Worm (Caenorhabditis elegans): ENCODE data around the gene gtf-2H2C.

Gene gtf-2H2C

ce11 chrIII:10097981-10098380 lies 7.4 kb upstream of the gtf-2H2C start, which contains the start of gene spop-1:
TSS of gene spop-1 (minus strand) at chrIII:10098081.
- TF ChIP-seq dao-5 (tag; optimal IDR thresholded peaks at IDR 0.05) (no peak), W03F9.2 (tag; optimal IDR thresholded peaks at IDR 0.05) (no peak), him-1 (tag; optimal IDR thresholded peaks at IDR 0.05) (no peak)

- no peak for TF ChIP-seq dao-5 (tag; optimal IDR thresholded peaks at IDR 0.05)
- peak; percentile 66 for TF ChIP-seq W03F9.2 (tag; optimal IDR thresholded peaks at IDR 0.05)
- peak; percentile 39 for TF ChIP-seq him-1 (tag; optimal IDR thresholded peaks at IDR 0.05)
These were observed 6.0 kb upstream of the gtf-2H2C start for ce11 chrIII:10096525-10096972.

ce11 chrIII:10095377-10095776 lies 4.8 kb upstream of the gtf-2H2C start:
- no peak for TF ChIP-seq him-1 (tag; optimal IDR thresholded peaks at IDR 0.05)
- TF ChIP-seq W03F9.2 (tag; optimal IDR thresholded peaks at IDR 0.05): no peak
- no peak for TF ChIP-seq dao-5 (tag; optimal IDR thresholded peaks at IDR 0.05)

ce11 chrIII:10094538-10094937 lies 4.0 kb upstream of the gtf-2H2C start:
- TF ChIP-seq W03F9.2 (tag; optimal IDR thresholded peaks at IDR 0.05) (no peak), dao-5 (tag; optimal IDR thresholded peaks at IDR 0.05) (no peak), him-1 (tag; optimal IDR thresholded peaks at IDR 0.05) (no peak)

- TF ChIP-seq W03F9.2 (tag; optimal IDR thresholded peaks at IDR 0.05) (no peak), him-1 (tag; optimal IDR thresholded peaks at IDR 0.05) (no peak), dao-5 (tag; optimal IDR thresholded peaks at IDR 0.05) (no peak)
These were observed 2.5 kb upstream of the gtf-2H2C start for ce11 chrIII:10093093-10093492.

ce11 chrIII:10088508-10088981 lies 2.0 kb downstream of the gtf-2H2C start, which contains the start of gene hal-2:
TSS of gene hal-2 (minus strand) at chrIII:10088931.
- no peak for TF ChIP-seq W03F9.2 (tag; optimal IDR thresholded peaks at IDR 0.05)
- TF ChIP-seq dao-5 (tag; optimal IDR thresholded peaks at IDR 0.05): no peak
- TF ChIP-seq him-1 (tag; optimal IDR thresholded peaks at IDR 0.05): no peak

ce11 chrIII:10085983-10086382 lies 4.6 kb downstream of the gtf-2H2C start, which contains the start of gene T16H12.2:
TSS of gene T16H12.2 (plus strand) at chrIII:10086283.
- TF ChIP-seq W03F9.2 (tag; optimal IDR thresholded peaks at IDR 0.05): no peak
- TF ChIP-seq dao-5 (tag; optimal IDR thresholded peaks at IDR 0.05): no peak
- TF ChIP-seq him-1 (tag; optimal IDR thresholded peaks at IDR 0.05): no peak

ce11 chrIII:10085574-10085973 lies 5.0 kb downstream of the gtf-2H2C start:
- TF ChIP-seq dao-5 (tag; optimal IDR thresholded peaks at IDR 0.05) (no peak), W03F9.2 (tag; optimal IDR thresholded peaks at IDR 0.05) (no peak), him-1 (tag; optimal IDR thresholded peaks at IDR 0.05) (no peak)

- TF ChIP-seq dao-5 (tag; optimal IDR thresholded peaks at IDR 0.05) (no peak), him-1 (tag; optimal IDR thresholded peaks at IDR 0.05) (no peak), W03F9.2 (tag; optimal IDR thresholded peaks at IDR 0.05) (no peak)
These were observed 5.5 kb downstream of the gtf-2H2C start, which contains the start of gene T16H12.13 for ce11 chrIII:10085103-10085502. TSS of gene T16H12.13 (plus strand) at chrIII:10085403.

- TF ChIP-seq him-1 (tag; optimal IDR thresholded peaks at IDR 0.05) (no peak), W03F9.2 (tag; optimal IDR thresholded peaks at IDR 0.05) (no peak), dao-5 (tag; optimal IDR thresholded peaks at IDR 0.05) (no peak)
These were observed 7.3 kb downstream of the gtf-2H2C start, which contains the start of gene T16H12.3 for ce11 chrIII:10083242-10083641. TSS of gene T16H12.3 (minus strand) at chrIII:10083292.

- TF ChIP-seq W03F9.2 (tag; optimal IDR thresholded peaks at IDR 0.05) (no peak), him-1 (tag; optimal IDR thresholded peaks at IDR 0.05) (no peak), dao-5 (tag; optimal IDR thresholded peaks at IDR 0.05) (no peak)
These were observed 11.8 kb downstream of the gtf-2H2C start for ce11 chrIII:10078784-10079183.

- no peak for TF ChIP-seq dao-5 (tag; optimal IDR thresholded peaks at IDR 0.05)
These were observed 12.4 kb downstream of the gtf-2H2C start, which contains the start of gene T16G12.9 for ce11 chrIII:10078151-10078550. TSS of gene T16G12.9 (minus strand) at chrIII:10078251.

ce11 chrIII:10076042-10076441 lies 14.5 kb downstream of the gtf-2H2C start:
- no peak for TF ChIP-seq W03F9.2 (tag; optimal IDR thresholded peaks at IDR 0.05)
- TF ChIP-seq him-1 (tag; optimal IDR thresholded peaks at IDR 0.05): no peak
- no peak for TF ChIP-seq dao-5 (tag; optimal IDR thresholded peaks at IDR 0.05)

ce11 chrIII:10069278-10069677 lies 21.3 kb downstream of the gtf-2H2C start, which contains the start of gene T16G12.6:
TSS of gene T16G12.6 (plus strand) at chrIII:10069578.
- TF ChIP-seq dao-5 (tag; optimal IDR thresholded peaks at IDR 0.05) (no peak), W03F9.2 (tag; optimal IDR thresholded peaks at IDR 0.05) (no peak), him-1 (tag; optimal IDR thresholded peaks at IDR 0.05) (no peak)

ce11 chrIII:10064140-10064539 lies 26.4 kb downstream of the gtf-2H2C start, which contains the start of gene ekl-6:
TSS of gene ekl-6 (plus strand) at chrIII:10064404.
- no peak for TF ChIP-seq him-1 (tag; optimal IDR thresholded peaks at IDR 0.05)
- TF ChIP-seq dao-5 (tag; optimal IDR thresholded peaks at IDR 0.05): no peak
- TF ChIP-seq W03F9.2 (tag; optimal IDR thresholded peaks at IDR 0.05): peak; percentile 51

All from whole organism, L4/young adult.